Fruit fly (Drosophila melanogaster) whole organism, prepupa: ENCODE measurements around the gene CG33124.

Experiments used
- Blimp-1 ChIP-seq: fragments of 200-800 bp; sonication (Bioruptor generic); optimal IDR thresholded peaks from 3 replicates; lab custom pipeline; 2017; ENCODE audit warnings: missing biosample characterization, missing genetic modification characterization, mild to moderate bottlenecking, moderate library complexity, missing genetic modification reagents
- CG10631 ChIP-seq: fragments of 200-800 bp; sonication (Bioruptor generic); optimal IDR thresholded peaks from 2 replicates; lab custom pipeline; 2016; ENCODE audit warnings: missing biosample characterization, missing genetic modification characterization
- CG10669 ChIP-seq: fragments of 200-800 bp; sonication (Bioruptor generic); optimal IDR thresholded peaks from 3 replicates; lab custom pipeline; 2018; ENCODE audit warnings: missing biosample characterization, mild to moderate bottlenecking, missing genetic modification characterization, moderate library complexity
- CG11294 ChIP-seq: fragments of 200-800 bp; sonication (Bioruptor generic); IDR thresholded peaks from 2 replicates; pipeline ENCODE4 v1.3.6; 2022; ENCODE audit warnings: missing biosample characterization, missing genetic modification characterization
- CG11762 ChIP-seq: fragments of 200-800 bp; sonication (Bioruptor generic); optimal IDR thresholded peaks from 3 replicates; lab custom pipeline; 2016; ENCODE audit warnings: missing biosample characterization, missing genetic modification characterization; ENCODE audit not compliant: insufficient read depth
- CG11902 ChIP-seq: fragments of 200-800 bp; sonication (Bioruptor generic); optimal IDR thresholded peaks from 3 replicates; lab custom pipeline; 2016; ENCODE audit warnings: missing biosample characterization, missing genetic modification characterization
- CG15336 ChIP-seq: fragments of 200-800 bp; sonication (Bioruptor generic); IDR thresholded peaks from 2 replicates; pipeline ENCODE4 v1.3.6; 2022; ENCODE audit warnings: missing biosample characterization, missing genetic modification characterization
- CG1621 ChIP-seq: fragments of 200-800 bp; sonication (Bioruptor generic); optimal IDR thresholded peaks from 3 replicates; lab custom pipeline; 2018; ENCODE audit warnings: missing biosample characterization, mild to moderate bottlenecking, missing genetic modification characterization
- CG16779 ChIP-seq: fragments of 200-800 bp; sonication (Bioruptor generic); optimal IDR thresholded peaks from 3 replicates; lab custom pipeline; 2017; ENCODE audit warnings: missing biosample characterization, mild to moderate bottlenecking, missing genetic modification characterization
- CG3032 ChIP-seq: fragments of 200-800 bp; optimal IDR thresholded peaks from 2 replicates; lab custom pipeline; 2019; ENCODE audit warnings: missing biosample characterization, mild to moderate bottlenecking, missing genetic modification characterization, moderate library complexity
- CG31627 ChIP-seq: fragments of 200-800 bp; sonication (Bioruptor generic); optimal IDR thresholded peaks from 3 replicates; lab custom pipeline; 2016; ENCODE audit warnings: missing biosample characterization, missing genetic modification characterization
- CG32006 ChIP-seq: fragments of 200-800 bp; sonication (Bioruptor generic); optimal IDR thresholded peaks from 3 replicates; lab custom pipeline; 2017; ENCODE audit warnings: missing biosample characterization, mild to moderate bottlenecking, missing genetic modification characterization
- CG34406 ChIP-seq: fragments of 200-800 bp; sonication (Bioruptor generic); optimal IDR thresholded peaks from 3 replicates; lab custom pipeline; 2016; ENCODE audit warnings: missing biosample characterization, missing genetic modification characterization
- CG6163 ChIP-seq: fragments of 200-800 bp; sonication (Bioruptor generic); IDR thresholded peaks from 3 replicates; pipeline ENCODE4 v1.3.6; 2022; ENCODE audit warnings: missing biosample characterization, missing genetic modification characterization
- CG6808 ChIP-seq: fragments of 200-800 bp; sonication (Bioruptor generic); optimal IDR thresholded peaks from 3 replicates; lab custom pipeline; 2017; ENCODE audit warnings: missing biosample characterization, missing genetic modification characterization, mild to moderate bottlenecking, moderate library complexity, missing genetic modification reagents
- CG6854 ChIP-seq: fragments of 200-800 bp; sonication (Bioruptor generic); optimal IDR thresholded peaks from 2 replicates; lab custom pipeline; 2017; ENCODE audit warnings: missing biosample characterization, mild to moderate bottlenecking, missing genetic modification characterization
- CG8119 ChIP-seq: fragments of 200-800 bp; sonication (Bioruptor generic); IDR thresholded peaks from 3 replicates; pipeline ENCODE4 v1.3.6; 2022; ENCODE audit warnings: missing biosample characterization, missing genetic modification characterization
- CG8632 ChIP-seq: fragments of 200-800 bp; sonication (Bioruptor generic); optimal IDR thresholded peaks from 3 replicates; lab custom pipeline; 2016; ENCODE audit warnings: missing biosample characterization, missing genetic modification characterization
- Eip78C ChIP-seq: fragments of 200-800 bp; sonication (Bioruptor generic); peaks from one replicate; lab custom pipeline; 2016; ENCODE audit warnings: missing biosample characterization, missing genetic modification characterization
- Eip93F ChIP-seq: fragments of 200-800 bp; sonication (Bioruptor generic); optimal IDR thresholded peaks from 2 replicates; lab custom pipeline; 2016; ENCODE audit warnings: missing biosample characterization, mild to moderate bottlenecking, missing genetic modification characterization
- Ets96B ChIP-seq: fragments of 200-800 bp; optimal IDR thresholded peaks from 2 replicates; lab custom pipeline; 2019; ENCODE audit warnings: missing biosample characterization, mild to moderate bottlenecking, missing genetic modification characterization, moderate library complexity
- Gug ChIP-seq: fragments of 200-800 bp; sonication (Bioruptor generic); IDR thresholded peaks from 2 replicates; pipeline ENCODE4 v1.3.6; 2022; ENCODE audit warnings: missing biosample characterization, missing genetic modification characterization
- Hr38 ChIP-seq: sonication (Bioruptor generic); optimal IDR thresholded peaks from 2 replicates; lab custom pipeline; 2016; ENCODE audit warnings: missing biosample characterization, missing genetic modification characterization
- Hr4 ChIP-seq: fragments of 200-800 bp; sonication (Bioruptor generic); optimal IDR thresholded peaks from 3 replicates; lab custom pipeline; 2016; ENCODE audit warnings: missing biosample characterization, missing genetic modification characterization
- Lpt ChIP-seq: fragments of 200-800 bp; sonication (Bioruptor generic); optimal IDR thresholded peaks from 3 replicates; lab custom pipeline; 2016; ENCODE audit warnings: missing biosample characterization, missing genetic modification characterization
- OdsH ChIP-seq: fragments of 200-800 bp; sonication (Bioruptor generic); optimal IDR thresholded peaks from 3 replicates; lab custom pipeline; 2016; ENCODE audit warnings: missing biosample characterization, missing genetic modification characterization
- Smox ChIP-seq: fragments of 200-800 bp; sonication (Bioruptor generic); optimal IDR thresholded peaks from 3 replicates; lab custom pipeline; 2016; ENCODE audit warnings: missing biosample characterization, missing genetic modification characterization
- Sox102F ChIP-seq: fragments of 200-800 bp; sonication (Bioruptor generic); optimal IDR thresholded peaks from 2 replicates; lab custom pipeline; 2016; ENCODE audit warnings: missing biosample characterization, mild to moderate bottlenecking, missing genetic modification characterization
- Sox14 ChIP-seq: fragments of 200-800 bp; sonication (Bioruptor generic); optimal IDR thresholded peaks from 3 replicates; lab custom pipeline; 2016; ENCODE audit warnings: missing biosample characterization, missing genetic modification characterization
- Sox15 ChIP-seq: fragments of 200-800 bp; sonication (Bioruptor generic); optimal IDR thresholded peaks from 3 replicates; lab custom pipeline; 2016; ENCODE audit warnings: missing biosample characterization, missing genetic modification characterization
- achi ChIP-seq: fragments of 200-800 bp; sonication (Bioruptor generic); optimal IDR thresholded peaks from 3 replicates; lab custom pipeline; 2016; ENCODE audit warnings: missing biosample characterization, missing genetic modification characterization
- cyc ChIP-seq: fragments of 200-800 bp; sonication (Bioruptor generic); optimal IDR thresholded peaks from 3 replicates; lab custom pipeline; 2016; ENCODE audit warnings: missing biosample characterization, missing genetic modification characterization
- dac ChIP-seq: fragments of 200-800 bp; sonication (Bioruptor generic); optimal IDR thresholded peaks from 2 replicates; lab custom pipeline; 2017; ENCODE audit warnings: missing biosample characterization, mild to moderate bottlenecking, missing genetic modification characterization
- dsx ChIP-seq: fragments of 200-800 bp; optimal IDR thresholded peaks from 3 replicates; lab custom pipeline; 2019; ENCODE audit warnings: missing biosample characterization, mild to moderate bottlenecking, missing genetic modification characterization, moderate library complexity; ENCODE audit not compliant: poor library complexity, severe bottlenecking
- eg ChIP-seq: fragments of 200-800 bp; sonication (Bioruptor generic); IDR thresholded peaks from 3 replicates; pipeline ENCODE4 v1.3.6; 2022; ENCODE audit warnings: missing biosample characterization, missing genetic modification characterization
- esn ChIP-seq: fragments of 200-800 bp; sonication (Bioruptor generic); optimal IDR thresholded peaks from 2 replicates; lab custom pipeline; 2016; ENCODE audit warnings: missing biosample characterization, mild to moderate bottlenecking, missing genetic modification characterization, moderate library complexity
- fd59A ChIP-seq: fragments of 200-800 bp; sonication (Bioruptor generic); optimal IDR thresholded peaks from 2 replicates; lab custom pipeline; 2017; ENCODE audit warnings: missing biosample characterization, mild to moderate bottlenecking, missing genetic modification characterization, missing genetic modification reagents
- fd85E ChIP-seq: fragments of 200-800 bp; sonication (Bioruptor generic); optimal IDR thresholded peaks from 3 replicates; lab custom pipeline; 2016; ENCODE audit warnings: missing biosample characterization, missing genetic modification characterization
- fkh ChIP-seq: fragments of 200-800 bp; sonication (Bioruptor generic); optimal IDR thresholded peaks from 3 replicates; lab custom pipeline; 2017; ENCODE audit warnings: missing biosample characterization, mild to moderate bottlenecking, missing genetic modification characterization, moderate library complexity
- lz ChIP-seq: fragments of 200-800 bp; sonication (Bioruptor generic); optimal IDR thresholded peaks from 3 replicates; lab custom pipeline; 2016; ENCODE audit warnings: missing biosample characterization, missing genetic modification characterization
- pdm3 ChIP-seq: fragments of 200-800 bp; sonication (Bioruptor generic); optimal IDR thresholded peaks from 3 replicates; lab custom pipeline; 2016; ENCODE audit warnings: missing biosample characterization, missing genetic modification characterization
- spab ChIP-seq: fragments of 200-800 bp; sonication (Bioruptor generic); optimal IDR thresholded peaks from 2 replicates; lab custom pipeline; 2017; ENCODE audit warnings: missing biosample characterization, mild to moderate bottlenecking, missing genetic modification characterization, missing genetic modification reagents
- ss ChIP-seq, 2 experiments: fragments of 200-800 bp; sonication (Bioruptor generic); optimal IDR thresholded peaks; 2 replicates in 1 of 2; 3 replicates in 1 of 2; lab custom pipeline; 2017 to 2018; ENCODE audit warnings: mild to moderate bottlenecking in 2 of 2, missing biosample characterization in 2 of 2, missing genetic modification characterization in 2 of 2, moderate library complexity in 1 of 2
- svp ChIP-seq: fragments of 200-800 bp; sonication (Bioruptor generic); peaks from one replicate; lab custom pipeline; 2016; ENCODE audit warnings: missing biosample characterization, missing genetic modification characterization
- topi ChIP-seq: fragments of 200-800 bp; sonication (Bioruptor generic); optimal IDR thresholded peaks from 3 replicates; lab custom pipeline; 2016; ENCODE audit warnings: missing biosample characterization, missing genetic modification characterization
- vri ChIP-seq: fragments of 200-800 bp; sonication (Bioruptor generic); optimal IDR thresholded peaks from 3 replicates; lab custom pipeline; 2016; ENCODE audit warnings: missing biosample characterization, mild to moderate bottlenecking, missing genetic modification characterization

The CG33124 gene

DNA sequence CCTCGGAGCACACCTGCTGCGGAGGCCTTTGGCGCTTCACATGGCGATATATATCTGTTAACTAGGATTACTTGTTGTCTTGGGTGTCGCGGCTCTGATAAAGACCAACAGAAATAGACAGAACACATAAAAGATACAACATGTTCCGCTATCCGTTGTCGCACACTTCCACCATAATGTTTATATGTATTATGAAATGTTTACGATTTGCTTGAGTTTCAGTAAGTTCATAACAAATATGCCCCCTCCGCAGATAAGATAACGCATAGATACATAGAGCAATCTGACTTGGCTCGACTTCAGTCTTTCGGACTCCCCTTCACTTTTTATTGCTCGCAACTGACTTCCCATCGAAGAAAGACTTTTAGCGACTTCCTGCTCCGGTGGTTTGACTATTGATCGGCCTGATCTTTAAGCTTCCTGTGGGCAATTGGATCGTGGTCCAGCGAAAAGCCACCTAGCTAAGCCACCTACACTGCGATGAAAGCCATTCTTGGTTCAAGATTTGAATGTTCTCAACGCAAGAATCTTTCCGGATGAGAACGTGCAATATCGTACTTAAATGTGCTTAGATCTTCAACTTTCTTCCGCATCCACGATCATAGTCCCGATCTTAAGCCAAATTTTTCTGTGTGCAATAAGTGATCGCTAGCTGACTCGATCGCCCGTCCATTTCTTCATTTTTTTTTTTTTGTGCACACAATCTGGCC, 40.6 kb downstream of the CG33124 start (continued):
- TF ChIP-seq Hr38 (GFP tag; lab: Kevin White, UChicago) (no peak), CG15336 (GFP tag; lab: Robert Waterston, UW) (peak; percentile 77), dsx (GFP tag; lab: Kevin White, UChicago) (peak; percentile 43), Smox (GFP tag; lab: Kevin White, UChicago) (no peak), dac (GFP tag; lab: Kevin White, UChicago) (no peak), CG11294 (GFP tag; lab: Robert Waterston, UW) (peak; percentile 70), svp (GFP tag; lab: Kevin White, UChicago) (peak; percentile 47), Ets96B (tag; lab: Kevin White, UChicago) (peak; percentile 75), Eip78C (GFP tag; lab: Kevin White, UChicago) (peak; percentile 83), fd85E (no peak), esn (GFP tag; lab: Kevin White, UChicago) (no peak), eg (GFP tag; lab: Robert Waterston, UW) (peak; percentile 81), OdsH (GFP tag; lab: Kevin White, UChicago) (peak; percentile 44), lz (peak; percentile 4), spab (GFP tag; lab: Kevin White, UChicago) (peak; percentile 59), Sox102F (GFP tag; lab: Kevin White, UChicago) (no peak), Gug (GFP tag; lab: Robert Waterston, UW) (peak; percentile 79), CG1621 (tag; lab: Kevin White, UChicago) (peak; percentile 53), CG34406 (GFP tag; lab: Kevin White, UChicago) (peak; percentile 13), CG16779 (tag; lab: Kevin White, UChicago) (no peak), Lpt (GFP tag; lab: Kevin White, UChicago) (peak; percentile 81), pdm3 (GFP tag; lab: Kevin White, UChicago) (peak; percentile 39), ss (GFP tag; optimal IDR thresholded peaks at IDR 0.05; lab: Kevin White, UChicago) (peak in 1 of 2 experiments; percentile 23), cyc (GFP tag; lab: Kevin White, UChicago) (no peak)
- TF ChIP-seq, all 60 proteins: peak for 40

dm6 chr2L:2166958-2167707, 41.8 kb downstream of the CG33124 start:
- TF ChIP-seq achi (GFP tag; lab: Kevin White, UChicago), result peak; percentile 6
- TF ChIP-seq CG32006, result peak; percentile 10
- TF ChIP-seq CG11762 (GFP tag; lab: Kevin White, UChicago), result no peak
- no peak for TF ChIP-seq dsx (GFP tag; lab: Kevin White, UChicago)
- no peak for TF ChIP-seq fkh (GFP tag; lab: Kevin White, UChicago)
- TF ChIP-seq Eip93F, result no peak
- no peak for TF ChIP-seq Hr4 (GFP tag; lab: Kevin White, UChicago)
- no peak for TF ChIP-seq CG11294 (GFP tag; lab: Robert Waterston, UW)
- no peak for TF ChIP-seq Blimp-1 (GFP tag; lab: Kevin White, UChicago)
- no peak for TF ChIP-seq topi (GFP tag; lab: Kevin White, UChicago)
- peak; percentile 49 for TF ChIP-seq Eip78C (GFP tag; lab: Kevin White, UChicago)
- peak; percentile 12 for TF ChIP-seq CG6808 (GFP tag; lab: Kevin White, UChicago)
- no peak for TF ChIP-seq CG11902 (GFP tag; lab: Kevin White, UChicago)
- TF ChIP-seq CG31627 (GFP tag; lab: Kevin White, UChicago), result no peak
- TF ChIP-seq spab (GFP tag; lab: Kevin White, UChicago), result no peak
- no peak for TF ChIP-seq OdsH (GFP tag; lab: Kevin White, UChicago)
- TF ChIP-seq Sox14 (GFP tag; lab: Kevin White, UChicago), result peak; percentile 26
- TF ChIP-seq CG10631 (GFP tag; lab: Kevin White, UChicago), result peak; percentile 28
- TF ChIP-seq fd59A (GFP tag; lab: Kevin White, UChicago), result no peak
- no peak for TF ChIP-seq CG8119 (GFP tag; lab: Robert Waterston, UW)
- TF ChIP-seq CG16779 (tag; lab: Kevin White, UChicago), result no peak
- no peak for TF ChIP-seq CG8632
- 0 out of 3 replicates have a peak, but pooled peaks have one; percentile 7 for TF ChIP-seq CG6163 (GFP tag; lab: Robert Waterston, UW)
- no peak for TF ChIP-seq vri (GFP tag; lab: Kevin White, UChicago)
- 0 out of 3 replicates have a peak, but pooled peaks have one; percentile 40 for TF ChIP-seq eg (GFP tag; lab: Robert Waterston, UW)
- no peak for TF ChIP-seq svp (GFP tag; lab: Kevin White, UChicago)
- no peak for TF ChIP-seq CG10669 (GFP tag; lab: Kevin White, UChicago)
- TF ChIP-seq Sox15 (GFP tag; lab: Kevin White, UChicago), result no peak
- no peak for TF ChIP-seq Sox102F (GFP tag; lab: Kevin White, UChicago)
- TF ChIP-seq CG3032, result peak; percentile 17
- TF ChIP-seq Lpt (GFP tag; lab: Kevin White, UChicago), result no peak
- no peak for TF ChIP-seq CG6854
